Worm (Caenorhabditis elegans) whole organism, L1 larva: Measurements from ENCODE around the gene H38K22.9.

ENCODE experiments used
- C04F5.9 ChIP-seq: sonication (generic microtip); optimal IDR thresholded peaks from 2 replicates; lab custom pipeline; 2016; ENCODE audit warnings: missing genetic modification characterization, missing compliant biosample characterization
- F16B12.6 ChIP-seq: fragments of 150-350 bp; optimal IDR thresholded peaks from 2 replicates; lab custom pipeline; 2014; ENCODE audit warnings: missing biosample characterization, missing genetic modification characterization
- Y116A8C.19 ChIP-seq: sonication (generic microtip); optimal IDR thresholded peaks from 2 replicates; lab custom pipeline; 2016; ENCODE audit warnings: missing compliant biosample characterization, missing genetic modification characterization, borderline replicate concordance
- alr-1 ChIP-seq: fragments of 200-800 bp; sonication (Bioruptor generic); optimal IDR thresholded peaks from 2 replicates; lab custom pipeline; 2018; ENCODE audit warnings: borderline replicate concordance, mild to moderate bottlenecking, missing genetic modification characterization, missing compliant biosample characterization
- ama-1 ChIP-seq: fragments of 150-350 bp; optimal IDR thresholded peaks from 2 replicates; lab custom pipeline; 2014
- ceh-8 ChIP-seq: fragments of 200-800 bp; sonication (Bioruptor generic); optimal IDR thresholded peaks from 2 replicates; lab custom pipeline; 2018; ENCODE audit warnings: mild to moderate bottlenecking, missing genetic modification characterization, moderate library complexity, missing compliant biosample characterization
- ceh-82 ChIP-seq, 3 experiments: fragments of 150-350 bp in 1 of 3; sonication (generic microtip) in 2 of 3; optimal IDR thresholded peaks; 2 replicates each; lab custom pipeline; 2014 to 2017; ENCODE audit warnings: missing biosample characterization in 3 of 3, missing genetic modification characterization in 3 of 3
- ceh-90 ChIP-seq: sonication (generic microtip); optimal IDR thresholded peaks from 2 replicates; lab custom pipeline; 2016; ENCODE audit warnings: missing genetic modification characterization, missing compliant biosample characterization
- dpl-1 ChIP-seq, 3 experiments: fragments of 150-350 bp in 2 of 3; sonication (generic microtip) in 1 of 3; optimal IDR thresholded peaks; 2 replicates each; lab custom pipeline; 2014 to 2017; ENCODE audit warnings: missing biosample characterization in 3 of 3, missing genetic modification characterization in 3 of 3, missing genetic modification reagents in 3 of 3
- dsc-1 ChIP-seq: sonication (generic microtip); optimal IDR thresholded peaks from 2 replicates; lab custom pipeline; 2016; ENCODE audit warnings: mild to moderate bottlenecking, missing genetic modification characterization, missing compliant biosample characterization
- efl-1 ChIP-seq, 4 experiments: fragments of 150-350 bp; optimal IDR thresholded peaks in 3 of 4; peaks in 1 of 4; 1 replicate in 1 of 4; 2 replicates in 3 of 4; lab custom pipeline; 2014; ENCODE audit warnings: missing biosample characterization in 2 of 4, missing genetic modification characterization in 2 of 4, missing genetic modification reagents in 2 of 4
- efl-3 ChIP-seq: fragments of 200-800 bp; sonication (Bioruptor generic); optimal IDR thresholded peaks from 2 replicates; lab custom pipeline; 2018; ENCODE audit warnings: mild to moderate bottlenecking, missing genetic modification characterization, missing compliant biosample characterization
- egl-27 ChIP-seq, 2 experiments: fragments of 150-350 bp in 1 of 2; sonication (generic microtip); optimal IDR thresholded peaks; 3 replicates each; lab custom pipeline; 2017 to 2018; ENCODE audit warnings: missing biosample characterization in 2 of 2, missing genetic modification characterization in 2 of 2, missing genetic modification reagents in 2 of 2
- elt-2 ChIP-seq: sonication (generic microtip); optimal IDR thresholded peaks from 2 replicates; lab custom pipeline; 2016; ENCODE audit warnings: missing genetic modification characterization, mild to moderate bottlenecking, inconsistent platforms, missing compliant biosample characterization, missing genetic modification reagents
- elt-3 ChIP-seq, 6 experiments: fragments of 150-350 bp in 1 of 6; sonication (generic microtip); optimal IDR thresholded peaks; 2 replicates each; lab custom pipeline; 2017 to 2018; ENCODE audit warnings: missing biosample characterization in 6 of 6, missing genetic modification characterization in 6 of 6, inconsistent platforms in 1 of 6
- ets-5 ChIP-seq: fragments of 200-800 bp; sonication (Bioruptor generic); IDR thresholded peaks from 2 replicates; pipeline ENCODE4 v1.3.6; 2022; ENCODE audit warnings: missing genetic modification characterization, missing compliant biosample characterization
- fkh-10 ChIP-seq: sonication (generic microtip); optimal IDR thresholded peaks from 2 replicates; lab custom pipeline; 2017; ENCODE audit warnings: missing biosample characterization, missing genetic modification reagents, missing genetic modification characterization
- fkh-4 ChIP-seq: sonication (generic microtip); optimal IDR thresholded peaks from 2 replicates; lab custom pipeline; 2016; ENCODE audit warnings: missing compliant biosample characterization, missing genetic modification characterization, borderline replicate concordance
- fkh-8 ChIP-seq: sonication (generic microtip); optimal IDR thresholded peaks from 2 replicates; lab custom pipeline; 2016; ENCODE audit warnings: mild to moderate bottlenecking, missing genetic modification characterization, missing compliant biosample characterization
- hlh-4 ChIP-seq: sonication (generic microtip); optimal IDR thresholded peaks from 2 replicates; lab custom pipeline; 2016; ENCODE audit warnings: mild to moderate bottlenecking, missing genetic modification characterization, missing compliant biosample characterization
- hpl-2 ChIP-seq: fragments of 150-350 bp; optimal IDR thresholded peaks from 2 replicates; lab custom pipeline; 2014; ENCODE audit warnings: missing biosample characterization, missing genetic modification reagents, missing genetic modification characterization
- irx-1 ChIP-seq: sonication (generic microtip); optimal IDR thresholded peaks from 2 replicates; lab custom pipeline; 2016; ENCODE audit warnings: missing genetic modification characterization, missing compliant biosample characterization
- jun-1 ChIP-seq: fragments of 150-350 bp; optimal IDR thresholded peaks from 2 replicates; lab custom pipeline; 2014; ENCODE audit warnings: missing biosample characterization, missing genetic modification reagents, missing genetic modification characterization
- lin-13 ChIP-seq: fragments of 150-350 bp; optimal IDR thresholded peaks from 2 replicates; lab custom pipeline; 2014; ENCODE audit warnings: missing biosample characterization, missing genetic modification reagents, missing genetic modification characterization
- lin-35 ChIP-seq, 2 experiments: fragments of 150-350 bp; optimal IDR thresholded peaks; 2 replicates each; lab custom pipeline; 2014; ENCODE audit warnings: missing biosample characterization in 2 of 2, missing genetic modification characterization in 2 of 2, missing genetic modification reagents in 2 of 2
- lsy-2 ChIP-seq, 2 experiments: fragments of 150-350 bp; optimal IDR thresholded peaks; 2 replicates each; lab custom pipeline; 2014; ENCODE audit warnings: missing biosample characterization in 2 of 2, missing genetic modification characterization in 2 of 2
- mdl-1 ChIP-seq, 2 experiments: fragments of 150-350 bp; optimal IDR thresholded peaks; 2 replicates each; lab custom pipeline; 2014 to 2017; ENCODE audit warnings: missing biosample characterization in 2 of 2, missing genetic modification characterization in 2 of 2, inconsistent platforms in 1 of 2
- mef-2 ChIP-seq: fragments of 150-350 bp; optimal IDR thresholded peaks from 2 replicates; lab custom pipeline; 2014; ENCODE audit warnings: missing biosample characterization, missing genetic modification characterization
- nhr-11 ChIP-seq: fragments of 150-350 bp; optimal IDR thresholded peaks from 2 replicates; lab custom pipeline; 2014; ENCODE audit warnings: missing biosample characterization, missing genetic modification characterization
- nhr-12 ChIP-seq: sonication (generic microtip); optimal IDR thresholded peaks from 2 replicates; lab custom pipeline; 2017; ENCODE audit warnings: missing biosample characterization, missing genetic modification characterization
- nhr-20 ChIP-seq: sonication (generic microtip); optimal IDR thresholded peaks from 2 replicates; lab custom pipeline; 2016; ENCODE audit warnings: mild to moderate bottlenecking, missing genetic modification characterization, missing compliant biosample characterization
- nhr-237 ChIP-seq: fragments of 150-350 bp; optimal IDR thresholded peaks from 2 replicates; lab custom pipeline; 2014; ENCODE audit warnings: missing biosample characterization, missing genetic modification characterization
- nhr-47 ChIP-seq: sonication (generic microtip); optimal IDR thresholded peaks from 2 replicates; lab custom pipeline; 2016; ENCODE audit warnings: mild to moderate bottlenecking, missing genetic modification characterization, moderate library complexity, missing compliant biosample characterization
- nhr-71 ChIP-seq: sonication (generic microtip); optimal IDR thresholded peaks from 2 replicates; lab custom pipeline; 2016; ENCODE audit warnings: mild to moderate bottlenecking, missing genetic modification characterization, moderate library complexity, missing compliant biosample characterization
- nhr-84 ChIP-seq: sonication (generic microtip); optimal IDR thresholded peaks from 2 replicates; lab custom pipeline; 2017; ENCODE audit warnings: missing biosample characterization, missing genetic modification characterization
- nhr-90 ChIP-seq: sonication (generic microtip); optimal IDR thresholded peaks from 2 replicates; lab custom pipeline; 2016; ENCODE audit warnings: mild to moderate bottlenecking, missing genetic modification characterization, missing compliant biosample characterization; ENCODE audit not compliant: poor library complexity
- skn-1 ChIP-seq: fragments of 150-350 bp; optimal IDR thresholded peaks from 2 replicates; lab custom pipeline; 2014; ENCODE audit warnings: missing biosample characterization, missing genetic modification characterization
- snpc-4 ChIP-seq: fragments of 150-350 bp; optimal IDR thresholded peaks from 2 replicates; lab custom pipeline; 2014; ENCODE audit warnings: missing biosample characterization, missing genetic modification characterization
- sox-4 ChIP-seq: sonication (generic microtip); optimal IDR thresholded peaks from 2 replicates; lab custom pipeline; 2016; ENCODE audit warnings: missing genetic modification characterization, missing compliant biosample characterization
- sup-37 ChIP-seq: fragments of 200-800 bp; sonication (Bioruptor generic); optimal IDR thresholded peaks from 2 replicates; lab custom pipeline; 2018; ENCODE audit warnings: mild to moderate bottlenecking, missing genetic modification characterization, missing compliant biosample characterization
- swsn-7 ChIP-seq: sonication (generic microtip); optimal IDR thresholded peaks from 2 replicates; lab custom pipeline; 2016; ENCODE audit warnings: missing genetic modification characterization, missing compliant biosample characterization
- tlp-1 ChIP-seq: fragments of 150-350 bp; optimal IDR thresholded peaks from 2 replicates; lab custom pipeline; 2014; ENCODE audit warnings: missing biosample characterization, missing genetic modification characterization
- unc-30 ChIP-seq: sonication (generic microtip); optimal IDR thresholded peaks from 2 replicates; lab custom pipeline; 2017; ENCODE audit warnings: missing biosample characterization, missing genetic modification characterization
- unc-62 ChIP-seq: fragments of 150-350 bp; optimal IDR thresholded peaks from 2 replicates; lab custom pipeline; 2014; ENCODE audit warnings: missing biosample characterization, missing genetic modification reagents, missing genetic modification characterization
- unc-86 ChIP-seq: sonication (generic microtip); optimal IDR thresholded peaks from 2 replicates; lab custom pipeline; 2016; ENCODE audit warnings: missing genetic modification characterization, missing compliant biosample characterization
- unc-98 ChIP-seq: fragments of 200-800 bp; sonication (Bioruptor generic); IDR thresholded peaks from 2 replicates; pipeline ENCODE4 v1.3.6; 2022; ENCODE audit warnings: missing genetic modification characterization, missing compliant biosample characterization
- vab-15 ChIP-seq: sonication (generic microtip); optimal IDR thresholded peaks from 2 replicates; lab custom pipeline; 2017; ENCODE audit warnings: missing genotype, mild to moderate bottlenecking, missing genetic modification characterization, missing compliant biosample characterization
- zip-4 ChIP-seq: fragments of 200-800 bp; sonication (Bioruptor generic); optimal IDR thresholded peaks from 2 replicates; lab custom pipeline; 2018; ENCODE audit warnings: mild to moderate bottlenecking, missing genetic modification characterization, moderate library complexity, missing compliant biosample characterization
- ztf-4 ChIP-seq: fragments of 150-350 bp; optimal IDR thresholded peaks from 2 replicates; lab custom pipeline; 2014; ENCODE audit warnings: missing biosample characterization, missing genetic modification characterization

The H38K22.9 gene

ce11 chrIII:4280215-4281173, 43.5 kb upstream of the H38K22.9 start, which contains the start of gene sup-26 (continued):
- no peak for TF ChIP-seq ceh-90 (tag; lab: Kevin White, UChicago)
- TF ChIP-seq nhr-47 (tag; lab: Kevin White, UChicago), result peak; percentile 32
- TF ChIP-seq elt-2 (tag; lab: Kevin White, UChicago), result no peak
- no peak for TF ChIP-seq egl-27 (tag; optimal IDR thresholded peaks at IDR 0.05; lab: Kevin White, UChicago)
- peak; percentile 68 for TF ChIP-seq nhr-71
- no peak for TF ChIP-seq unc-98 (GFP tag; lab: Robert Waterston, UW)
- no peak for TF ChIP-seq dpl-1 (GFP tag; optimal IDR thresholded peaks at IDR 0.05; lab: Kevin White, UChicago)
- TF ChIP-seq lin-35 (GFP tag; optimal IDR thresholded peaks at IDR 0.05; lab: Kevin White, UChicago), result peak in 1 of 2 experiments; percentile 45
- TF ChIP-seq alr-1 (tag; lab: Kevin White, UChicago), result no peak
- peak in 1 of 3 experiments; percentile 3 for TF ChIP-seq ceh-82 (tag; optimal IDR thresholded peaks at IDR 0.05; lab: Kevin White, UChicago)
- TF ChIP-seq skn-1, result no peak
- no peak for TF ChIP-seq efl-3
- TF ChIP-seq nhr-84 (tag; lab: Kevin White, UChicago), result no peak
- TF ChIP-seq nhr-237, result no peak
- no peak for TF ChIP-seq nhr-12
- peak; percentile 23 for TF ChIP-seq lin-13
- TF ChIP-seq dsc-1, result peak; percentile 22
- no peak for TF ChIP-seq efl-1 (optimal IDR thresholded peaks at IDR 0.05; lab: Kevin White, UChicago)
- peak in 1 of 2 experiments; percentile 91 for TF ChIP-seq efl-1 (GFP tag; optimal IDR thresholded peaks at IDR 0.05 in 1 of 2; lab: Kevin White, UChicago)
- no peak for TF ChIP-seq F16B12.6
- TF ChIP-seq sox-4 (tag; lab: Kevin White, UChicago), result peak; percentile 0
- peak in 1 of 6 experiments; percentile 29 for TF ChIP-seq elt-3 (tag; optimal IDR thresholded peaks at IDR 0.05; lab: Kevin White, UChicago)
- TF ChIP-seq jun-1 (tag; lab: Kevin White, UChicago), result no peak
- TF ChIP-seq tlp-1 (tag; lab: Kevin White, UChicago), result no peak
- TF ChIP-seq unc-86 (tag; lab: Kevin White, UChicago), result peak; percentile 9
- TF ChIP-seq C04F5.9 (tag; lab: Kevin White, UChicago), result no peak
- TF ChIP-seq sup-37, result peak; percentile 19
- no peak for TF ChIP-seq unc-62
- TF ChIP-seq vab-15 (tag; lab: Kevin White, UChicago), result no peak
- TF ChIP-seq snpc-4, result no peak
- no peak for TF ChIP-seq hlh-4
- TF ChIP-seq ztf-4 (tag; lab: Kevin White, UChicago), result no peak

ce11 chrIII:4281955-4282618, 41.9 kb upstream of the H38K22.9 start:
- TF ChIP-seq zip-4 (GFP tag; lab: Kevin White, UChicago) (peak; percentile 91), Y116A8C.19 (tag; lab: Kevin White, UChicago) (peak; percentile 17), fkh-8 (tag; lab: Kevin White, UChicago) (peak; percentile 99), ama-1 (lab: Kevin White, UChicago) (peak; percentile 48), ztf-4 (tag; lab: Kevin White, UChicago) (peak; percentile 98), ceh-8 (peak; percentile 97), irx-1 (tag; lab: Kevin White, UChicago) (peak; percentile 97), unc-30 (tag; lab: Kevin White, UChicago) (peak; percentile 30), lsy-2 (tag; optimal IDR thresholded peaks at IDR 0.05; lab: Kevin White, UChicago) (peak; percentile 91 to 94), fkh-4 (peak; percentile 84), nhr-20 (peak; percentile 100), fkh-10 (GFP tag; lab: Kevin White, UChicago) (peak; percentile 92), mdl-1 (tag; optimal IDR thresholded peaks at IDR 0.05; lab: Kevin White, UChicago) (peak; percentile 65 to 95), hpl-2 (peak; percentile 70), dsc-1 (peak; percentile 99), dpl-1 (GFP tag; optimal IDR thresholded peaks at IDR 0.05; lab: Kevin White, UChicago) (peak; percentile 59 to 68 (median 68)), ets-5 (GFP tag; lab: Robert Waterston, UW) (no peak), swsn-7 (tag; lab: Kevin White, UChicago) (peak; percentile 99), efl-3 (peak; percentile 83), nhr-11 (tag; lab: Kevin White, UChicago) (peak; percentile 97), nhr-90 (tag; lab: Kevin White, UChicago) (peak; percentile 99), mef-2 (peak; percentile 96)
